Worm (Caenorhabditis elegans) whole organism, mixed stage, embryonic: ENCODE data around the gene str-31.

Source experiments
- M03D4.4 ChIP-seq: sonication (generic microtip); optimal IDR thresholded peaks from 2 replicates; lab custom pipeline; 2017; ENCODE audit warnings: mild to moderate bottlenecking, missing genetic modification characterization, missing compliant biosample characterization
- bed-3 ChIP-seq: fragments of 200-800 bp; sonication (Bioruptor generic); optimal IDR thresholded peaks from 3 replicates; lab custom pipeline; 2018; ENCODE audit warnings: mild to moderate bottlenecking, missing genetic modification characterization, moderate library complexity, missing compliant biosample characterization
- blmp-1 ChIP-seq: fragments of 150-350 bp; optimal IDR thresholded peaks from 2 replicates; lab custom pipeline; 2014; ENCODE audit warnings: missing biosample characterization, missing genetic modification characterization
- ceh-39 ChIP-seq: fragments of 150-350 bp; optimal IDR thresholded peaks from 2 replicates; lab custom pipeline; 2014; ENCODE audit warnings: missing biosample characterization, missing genetic modification characterization
- ceh-43 ChIP-seq: fragments of 200-800 bp; sonication (Bioruptor generic); optimal IDR thresholded peaks from 2 replicates; lab custom pipeline; 2018; ENCODE audit warnings: mild to moderate bottlenecking, missing genetic modification characterization, moderate library complexity, missing compliant biosample characterization
- ceh-83 ChIP-seq: fragments of 200-800 bp; sonication (Bioruptor generic); optimal IDR thresholded peaks from 2 replicates; lab custom pipeline; 2018; ENCODE audit warnings: mild to moderate bottlenecking, missing genetic modification characterization, missing compliant biosample characterization
- ces-1 ChIP-seq: fragments of 150-350 bp; optimal IDR thresholded peaks from 2 replicates; lab custom pipeline; 2014; ENCODE audit warnings: missing biosample characterization, missing genetic modification reagents, missing genetic modification characterization
- cnd-1 ChIP-seq: fragments of 200-800 bp; sonication (Bioruptor generic); optimal IDR thresholded peaks from 2 replicates; lab custom pipeline; 2018; ENCODE audit warnings: mild to moderate bottlenecking, missing genetic modification characterization, missing compliant biosample characterization
- drap-1 ChIP-seq: fragments of 200-800 bp; sonication (Bioruptor generic); optimal IDR thresholded peaks from 3 replicates; lab custom pipeline; 2018; ENCODE audit warnings: mild to moderate bottlenecking, missing genetic modification characterization, missing compliant biosample characterization
- flh-1 ChIP-seq: fragments of 200-800 bp; sonication (Bioruptor generic); optimal IDR thresholded peaks from 2 replicates; lab custom pipeline; 2018; ENCODE audit warnings: mild to moderate bottlenecking, missing genetic modification characterization, moderate library complexity, missing compliant biosample characterization
- ham-2 ChIP-seq: fragments of 200-800 bp; sonication (Bioruptor generic); optimal IDR thresholded peaks from 2 replicates; lab custom pipeline; 2018; ENCODE audit warnings: mild to moderate bottlenecking, missing genetic modification characterization, missing compliant biosample characterization
- hlh-1 ChIP-seq: fragments of 150-350 bp; optimal IDR thresholded peaks from 2 replicates; lab custom pipeline; 2014; ENCODE audit warnings: missing biosample characterization, missing genetic modification reagents, missing genetic modification characterization
- lin-13 ChIP-seq: fragments of 150-350 bp; optimal IDR thresholded peaks from 2 replicates; lab custom pipeline; 2014; ENCODE audit warnings: missing biosample characterization, missing genetic modification characterization
- lin-32 ChIP-seq: fragments of 200-800 bp; sonication (Bioruptor generic); optimal IDR thresholded peaks from 2 replicates; lab custom pipeline; 2018; ENCODE audit warnings: mild to moderate bottlenecking, missing genetic modification characterization, missing compliant biosample characterization
- lsy-2 ChIP-seq: fragments of 150-350 bp; optimal IDR thresholded peaks from 2 replicates; lab custom pipeline; 2014; ENCODE audit warnings: missing biosample characterization, missing genetic modification characterization
- mab-5 ChIP-seq: fragments of 150-350 bp; optimal IDR thresholded peaks from 2 replicates; lab custom pipeline; 2014; ENCODE audit warnings: missing biosample characterization, missing genetic modification characterization
- mls-2 ChIP-seq: sonication (generic microtip); optimal IDR thresholded peaks from 2 replicates; lab custom pipeline; 2016; ENCODE audit warnings: mild to moderate bottlenecking, missing genetic modification characterization, moderate library complexity, missing compliant biosample characterization
- nhr-12 ChIP-seq: fragments of 150-350 bp; optimal IDR thresholded peaks from 2 replicates; lab custom pipeline; 2014; ENCODE audit warnings: missing biosample characterization, missing genetic modification characterization
- nhr-2 ChIP-seq: fragments of 150-350 bp; optimal IDR thresholded peaks from 2 replicates; lab custom pipeline; 2014; ENCODE audit warnings: missing biosample characterization, missing genetic modification characterization
- nhr-237 ChIP-seq: fragments of 150-350 bp; optimal IDR thresholded peaks from 2 replicates; lab custom pipeline; 2014; ENCODE audit warnings: missing biosample characterization, missing genetic modification characterization
- nhr-28 ChIP-seq: fragments of 150-350 bp; optimal IDR thresholded peaks from 2 replicates; lab custom pipeline; 2014; ENCODE audit warnings: missing biosample characterization, missing genetic modification characterization
- nhr-76 ChIP-seq: sonication (generic microtip); optimal IDR thresholded peaks from 2 replicates; lab custom pipeline; 2017; ENCODE audit warnings: missing biosample characterization, missing genetic modification characterization
- pha-4 ChIP-seq: fragments of 150-350 bp; optimal IDR thresholded peaks from 2 replicates; lab custom pipeline; 2018; ENCODE audit warnings: missing biosample characterization, missing genetic modification reagents, missing genetic modification characterization
- sem-2 ChIP-seq: fragments of 200-800 bp; sonication (Bioruptor generic); optimal IDR thresholded peaks from 2 replicates; lab custom pipeline; 2018; ENCODE audit warnings: mild to moderate bottlenecking, missing genetic modification characterization, missing compliant biosample characterization
- snpc-4 ChIP-seq: fragments of 150-350 bp; optimal IDR thresholded peaks from 2 replicates; lab custom pipeline; 2014; ENCODE audit warnings: missing biosample characterization, missing genetic modification characterization
- unc-120 ChIP-seq: sonication (generic microtip); optimal IDR thresholded peaks from 2 replicates; lab custom pipeline; 2017; ENCODE audit warnings: missing genetic modification characterization, missing compliant biosample characterization; ENCODE audit not compliant: poor library complexity, severe bottlenecking
- unc-39 ChIP-seq: fragments of 150-350 bp; optimal IDR thresholded peaks from 2 replicates; lab custom pipeline; 2014; ENCODE audit warnings: missing biosample characterization, missing genetic modification characterization
- unc-62 ChIP-seq: fragments of 150-350 bp; optimal IDR thresholded peaks from 2 replicates; lab custom pipeline; 2014; ENCODE audit warnings: missing biosample characterization, missing genetic modification reagents, missing genetic modification characterization
- zip-8 ChIP-seq: fragments of 150-350 bp; optimal IDR thresholded peaks from 2 replicates; lab custom pipeline; 2014; ENCODE audit warnings: missing biosample characterization, missing genetic modification characterization
- ztf-11 ChIP-seq: fragments of 150-350 bp; optimal IDR thresholded peaks from 2 replicates; lab custom pipeline; 2014; ENCODE audit warnings: missing biosample characterization, missing genetic modification characterization

str-31 gene

ce11 chrV:7485000-7485399 is 23.5 kb downstream of the str-31 start, which contains the start of gene srbc-8:
Gene srbc-8 (minus strand): TSS chrV:7485100.
- TF ChIP-seq snpc-4 (tag; lab: Kevin White, UChicago) (no peak), mls-2 (tag; lab: Kevin White, UChicago) (no peak), pha-4 (tag; lab: Kevin White, UChicago) (no peak), ztf-11 (no peak), zip-8 (tag; lab: Kevin White, UChicago) (no peak), drap-1 (GFP tag; lab: Kevin White, UChicago) (no peak), nhr-76 (tag; lab: Kevin White, UChicago) (no peak), nhr-12 (no peak), ceh-43 (GFP tag; lab: Kevin White, UChicago) (no peak)

DNA sequence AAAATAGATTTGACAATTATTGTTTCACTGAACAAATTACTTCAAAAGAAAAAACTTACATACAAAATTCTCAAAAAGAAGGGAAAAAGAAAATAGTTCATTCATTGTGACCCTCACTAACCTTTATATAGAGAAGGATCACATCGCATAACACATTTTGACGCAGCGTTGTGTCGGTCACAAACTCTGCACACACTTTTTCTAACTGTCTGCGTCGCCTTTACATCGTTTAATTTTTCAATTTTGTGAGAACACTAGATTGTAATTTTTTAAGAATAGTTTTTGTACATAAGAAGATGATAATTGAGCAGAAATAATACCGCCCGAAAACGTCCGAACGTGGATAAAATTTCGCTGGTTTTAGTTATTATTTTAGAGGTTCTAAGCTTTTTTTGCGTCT is 27.5 kb downstream of the str-31 start, which contains the start of gene C18B10.6:
TSS of gene C18B10.6 (minus strand) at position 101 of the 400 bp plus-strand sequence.
- TF ChIP-seq nhr-76 (tag; lab: Kevin White, UChicago), result no peak
- TF ChIP-seq unc-39, result no peak
- TF ChIP-seq bed-3 (GFP tag; lab: Kevin White, UChicago), result no peak

DNA sequence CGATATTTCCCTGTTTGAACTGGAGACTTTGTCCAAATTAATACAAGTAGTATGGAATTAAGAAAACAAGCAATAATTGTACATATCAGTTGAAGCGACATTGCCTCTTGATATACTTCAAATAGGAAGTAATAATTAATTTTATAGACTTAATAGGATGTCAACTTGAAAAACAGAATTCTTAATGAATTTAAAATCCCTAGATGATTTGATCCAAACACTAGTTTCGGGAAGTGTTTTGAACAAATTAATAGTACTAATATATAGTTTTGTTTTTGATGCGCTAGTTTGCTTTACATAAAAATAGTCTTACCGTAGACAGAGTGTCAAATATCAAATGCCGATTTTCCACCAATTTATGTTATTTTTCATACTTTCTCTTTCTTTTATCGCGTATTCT is 30.1 kb downstream of the str-31 start, which contains the start of gene str-190:
TSS of gene str-190 (minus strand) at position 101 of the 400 bp plus-strand sequence.
- TF ChIP-seq lin-32 (GFP tag; lab: Kevin White, UChicago) (no peak), ceh-83 (GFP tag; lab: Kevin White, UChicago) (no peak), ceh-43 (GFP tag; lab: Kevin White, UChicago) (no peak), unc-120 (tag; lab: Kevin White, UChicago) (no peak), nhr-2 (tag; lab: Kevin White, UChicago) (no peak), lin-13 (tag; lab: Kevin White, UChicago) (no peak), flh-1 (GFP tag; lab: Kevin White, UChicago) (no peak), hlh-1 (tag; lab: Kevin White, UChicago) (no peak), pha-4 (tag; lab: Kevin White, UChicago) (no peak), ztf-11 (no peak), M03D4.4 (tag; lab: Kevin White, UChicago) (no peak), nhr-28 (no peak)
- TF ChIP-seq, all 35 proteins: peak for 0

DNA sequence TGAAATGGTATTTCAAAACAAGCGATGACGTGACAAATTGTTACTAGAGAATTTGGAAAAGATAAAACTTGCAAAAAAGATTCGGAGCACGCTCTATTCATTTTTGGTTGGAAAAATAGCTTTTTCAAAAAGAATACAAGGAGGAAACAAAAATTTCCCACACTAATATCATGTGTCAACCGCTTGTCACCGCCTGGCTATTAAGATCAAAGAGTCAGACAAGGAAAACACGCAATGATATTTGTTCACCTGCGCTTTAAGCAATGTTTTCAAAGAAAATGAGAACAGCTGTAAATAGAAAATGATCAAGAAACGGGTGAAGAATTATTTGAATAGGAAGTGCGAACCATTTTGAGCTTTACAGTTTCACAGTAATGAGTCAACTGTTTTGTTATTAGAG is 31.7 kb downstream of the str-31 start, which contains the start of gene srh-125:
TSS of gene srh-125 (minus strand) at position 101 of the 400 bp plus-strand sequence.
- TF ChIP-seq ceh-39, result no peak
- no peak for TF ChIP-seq nhr-237 (tag; lab: Kevin White, UChicago)
- no peak for TF ChIP-seq M03D4.4 (tag; lab: Kevin White, UChicago)
- TF ChIP-seq lin-13 (tag; lab: Kevin White, UChicago), result no peak
- no peak for TF ChIP-seq nhr-12
- no peak for TF ChIP-seq lin-32 (GFP tag; lab: Kevin White, UChicago)
- TF ChIP-seq mab-5 (tag; lab: Kevin White, UChicago), result no peak
- TF ChIP-seq ces-1 (GFP tag; lab: Kevin White, UChicago), result no peak
- no peak for TF ChIP-seq nhr-76 (tag; lab: Kevin White, UChicago)
- no peak for TF ChIP-seq cnd-1 (tag; lab: Kevin White, UChicago)
- no peak for TF ChIP-seq snpc-4 (tag; lab: Kevin White, UChicago)
- TF ChIP-seq lsy-2 (tag; lab: Kevin White, UChicago), result no peak
- no peak for TF ChIP-seq drap-1 (GFP tag; lab: Kevin White, UChicago)
- no peak for TF ChIP-seq ham-2 (GFP tag; lab: Kevin White, UChicago)
- TF ChIP-seq blmp-1 (tag; lab: Kevin White, UChicago), result no peak
- TF ChIP-seq zip-8 (tag; lab: Kevin White, UChicago), result no peak
- no peak for TF ChIP-seq hlh-1 (tag; lab: Kevin White, UChicago)
- TF ChIP-seq ztf-11, result no peak

DNA sequence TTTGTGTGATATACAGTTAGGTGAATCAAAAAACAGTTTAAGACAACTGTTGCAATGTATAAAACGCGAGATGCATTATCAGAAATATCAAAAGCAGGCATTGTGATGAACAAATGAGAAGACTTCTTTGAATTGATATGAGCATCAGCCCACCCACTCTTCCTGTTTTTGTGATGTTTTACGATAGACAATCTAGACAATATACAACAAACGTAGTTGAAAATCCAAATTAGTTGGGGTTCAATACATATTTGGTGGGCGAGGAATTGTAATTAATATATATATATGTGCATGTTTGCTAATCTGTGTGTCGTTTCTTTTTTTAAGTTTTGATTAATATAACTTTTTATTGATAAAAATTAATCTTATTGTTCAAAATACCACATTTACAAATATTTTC is 35.7 kb downstream of the str-31 start, which contains the start of gene str-28:
TSS of gene str-28 (minus strand) at position 101 of the 400 bp plus-strand sequence.
- TF ChIP-seq mab-5 (tag; lab: Kevin White, UChicago), result no peak
- no peak for TF ChIP-seq unc-39
- TF ChIP-seq unc-62 (GFP tag; lab: Kevin White, UChicago), result no peak
- TF ChIP-seq nhr-76 (tag; lab: Kevin White, UChicago), result no peak
- no peak for TF ChIP-seq hlh-1 (tag; lab: Kevin White, UChicago)
- TF ChIP-seq ham-2 (GFP tag; lab: Kevin White, UChicago), result no peak
- TF ChIP-seq blmp-1 (tag; lab: Kevin White, UChicago), result no peak
- TF ChIP-seq snpc-4 (tag; lab: Kevin White, UChicago), result no peak
- no peak for TF ChIP-seq nhr-237 (tag; lab: Kevin White, UChicago)
- no peak for TF ChIP-seq cnd-1 (tag; lab: Kevin White, UChicago)
- no peak for TF ChIP-seq M03D4.4 (tag; lab: Kevin White, UChicago)
- no peak for TF ChIP-seq sem-2
- no peak for TF ChIP-seq mls-2 (tag; lab: Kevin White, UChicago)
- TF ChIP-seq zip-8 (tag; lab: Kevin White, UChicago), result no peak
- TF ChIP-seq drap-1 (GFP tag; lab: Kevin White, UChicago), result no peak
- no peak for TF ChIP-seq pha-4 (tag; lab: Kevin White, UChicago)
- no peak for TF ChIP-seq ztf-11
- no peak for TF ChIP-seq flh-1 (GFP tag; lab: Kevin White, UChicago)
- TF ChIP-seq lin-13 (tag; lab: Kevin White, UChicago), result no peak
- no peak for TF ChIP-seq unc-120 (tag; lab: Kevin White, UChicago)
